Worm (Caenorhabditis elegans): ENCODE results near the gene ZK287.7.
A peak's percentile ranks its signal among the peaks of the same experiment; 100 is the strongest.

ce11 chrV:9729462-9730162, 36.8 kb downstream of the ZK287.7 start, which contains the start of the genes aagr-3 and drap-1:
- TF ChIP-seq lin-39 (tag; optimal IDR thresholded peaks at IDR 0.05) = no peak
- no peak for TF ChIP-seq blmp-1 (tag; optimal IDR thresholded peaks at IDR 0.05; ENCODE audit: insufficient read depth)
- TF ChIP-seq elt-1 (tag; optimal IDR thresholded peaks at IDR 0.05) = no peak
- peak; percentile 61 for TF ChIP-seq ama-1 (optimal IDR thresholded peaks at IDR 0.05)
- TF ChIP-seq C34F6.9 (tag; optimal IDR thresholded peaks at IDR 0.05) = peak; percentile 82
- no peak for TF ChIP-seq nhr-23 (tag; optimal IDR thresholded peaks at IDR 0.05)
- peak in 1 of 2 experiments; percentile 82 for TF ChIP-seq lsy-2 (tag; optimal IDR thresholded peaks at IDR 0.05)
- peak; percentile 26 for TF ChIP-seq mab-5 (tag; optimal IDR thresholded peaks at IDR 0.05)
- no peak for TF ChIP-seq ztf-11 (tag; optimal IDR thresholded peaks at IDR 0.05)
- no peak for TF ChIP-seq unc-62 (GFP tag; optimal IDR thresholded peaks at IDR 0.05)
- no peak for TF ChIP-seq ztf-1 (GFP tag; conservative IDR thresholded peaks at IDR 0.05)
- TF ChIP-seq peb-1 (tag; optimal IDR thresholded peaks at IDR 0.05) = no peak
- TF ChIP-seq egl-27 (tag; optimal IDR thresholded peaks at IDR 0.05) = no peak
- TF ChIP-seq unc-39 (tag; optimal IDR thresholded peaks at IDR 0.05) = no peak

All from whole organism, L2 larva.